Worm (Caenorhabditis elegans) whole organism, L4/young adult: Measurements from ENCODE around the gene sknr-1.

Experiments
- W03F9.2 ChIP-seq: fragments of 150-350 bp; optimal IDR thresholded peaks from 2 replicates; lab custom pipeline; 2014; ENCODE audit warnings: missing biosample characterization, missing genetic modification characterization
- dao-5 ChIP-seq: sonication (generic microtip); optimal IDR thresholded peaks from 2 replicates; lab custom pipeline; 2016; ENCODE audit warnings: missing genotype, missing genetic modification characterization, moderate library complexity, missing compliant biosample characterization
- him-1 ChIP-seq: sonication (generic microtip); optimal IDR thresholded peaks from 2 replicates; lab custom pipeline; 2016; ENCODE audit warnings: missing genotype, missing genetic modification reagents, missing genetic modification characterization, missing compliant biosample characterization

The sknr-1 gene

ce11 chrV:2585727-2586126 is 39.5 kb downstream of the sknr-1 start, which contains the start of gene C29G2.6:
Gene C29G2.6, minus strand, starts transcription at chrV:2585908.
- TF ChIP-seq W03F9.2 (no peak), him-1 (tag; lab: Kevin White, UChicago) (no peak), dao-5 (tag; lab: Kevin White, UChicago) (no peak)

- TF ChIP-seq him-1 (tag; lab: Kevin White, UChicago) (no peak), W03F9.2 (no peak), dao-5 (tag; lab: Kevin White, UChicago) (no peak)
These were observed 44.7 kb downstream of the sknr-1 start, which contains the start of gene C29G2.3 for ce11 chrV:2580598-2580997. Gene C29G2.3, plus strand, starts transcription at chrV:2580898.

ce11 chrV:2577603-2578002 is 47.7 kb downstream of the sknr-1 start, which contains the start of gene srt-4:
Gene srt-4, plus strand, starts transcription at chrV:2577903.
- TF ChIP-seq him-1 (tag; lab: Kevin White, UChicago) (no peak), W03F9.2 (no peak), dao-5 (tag; lab: Kevin White, UChicago) (no peak)

ce11 chrV:2575716-2576115 is 49.5 kb downstream of the sknr-1 start:
- no peak for TF ChIP-seq dao-5 (tag; lab: Kevin White, UChicago)
- no peak for TF ChIP-seq him-1 (tag; lab: Kevin White, UChicago)
- no peak for TF ChIP-seq W03F9.2

- TF ChIP-seq him-1 (tag; lab: Kevin White, UChicago) (no peak), dao-5 (tag; lab: Kevin White, UChicago) (no peak), W03F9.2 (no peak)
These were observed 51.4 kb downstream of the sknr-1 start, which contains the start of gene nhr-290 for ce11 chrV:2573881-2574280. Gene nhr-290, plus strand, starts transcription at chrV:2574181.

ce11 chrV:2573108-2573507 is 52.2 kb downstream of the sknr-1 start, which contains the start of gene srj-20:
Gene srj-20, minus strand, starts transcription at chrV:2573208.
- no peak for TF ChIP-seq him-1 (tag; lab: Kevin White, UChicago)
- no peak for TF ChIP-seq W03F9.2
- no peak for TF ChIP-seq dao-5 (tag; lab: Kevin White, UChicago)
